Fruit fly (Drosophila melanogaster): ENCODE data around the gene GstD3.

DNA sequence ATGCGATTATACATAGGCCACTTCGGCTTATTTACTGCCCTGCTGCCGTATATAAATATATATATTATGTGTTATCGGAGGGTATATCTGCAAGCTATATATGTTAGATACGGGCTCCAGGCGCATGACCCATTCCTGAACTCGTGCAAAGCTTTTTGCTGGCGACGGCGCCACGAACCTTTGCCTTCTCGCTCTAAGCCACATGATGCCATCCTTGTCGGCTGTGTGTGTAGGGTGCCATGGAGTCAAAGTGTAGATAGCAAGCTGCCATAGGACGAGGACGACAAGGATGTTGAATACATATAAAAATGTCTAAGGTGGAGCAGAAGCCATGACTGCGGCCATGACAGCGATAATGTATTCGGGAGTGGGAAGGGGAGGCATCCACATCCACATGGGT lies 25.2 kb upstream of the GstD3 start:
- no peak for TF ChIP-seq CG34367 (tag; optimal IDR thresholded peaks at IDR 0.05)
- TF ChIP-seq CG12605 (GFP tag; IDR thresholded peaks at IDR 0.05) = no peak
- no peak for TF ChIP-seq fd96Ca (GFP tag; IDR thresholded peaks at IDR 0.05)
- TF ChIP-seq Pif1B (GFP tag; optimal IDR thresholded peaks at IDR 0.05) = no peak
- TF ChIP-seq CG9948 (tag; optimal IDR thresholded peaks at IDR 0.05) = no peak
- no peak for TF ChIP-seq CG13204 (GFP tag; optimal IDR thresholded peaks at IDR 0.05)
- TF ChIP-seq CG15710 (tag; optimal IDR thresholded peaks at IDR 0.05) = no peak
- no peak for TF ChIP-seq CG8301 (tag; optimal IDR thresholded peaks at IDR 0.05)
- no peak for TF ChIP-seq Pif1A (GFP tag; optimal IDR thresholded peaks at IDR 0.05)
- TF ChIP-seq EcR (GFP tag; optimal IDR thresholded peaks at IDR 0.05) = no peak
- TF ChIP-seq CG10348 (GFP tag; IDR thresholded peaks at IDR 0.05) = no peak
- TF ChIP-seq D1 (tag; optimal IDR thresholded peaks at IDR 0.05) = no peak
- TF ChIP-seq CG8159 (tag; optimal IDR thresholded peaks at IDR 0.05) = no peak
- TF ChIP-seq rn (GFP tag; IDR thresholded peaks at IDR 0.05) = no peak

Data from whole organism, pupa.